Worm (Caenorhabditis elegans): ENCODE results near the gene glb-34.

- no peak for TF ChIP-seq ztf-11 (tag; optimal IDR thresholded peaks at IDR 0.05)
- TF ChIP-seq nhr-28 (tag; optimal IDR thresholded peaks at IDR 0.05), result no peak
- TF ChIP-seq nhr-76 (tag; optimal IDR thresholded peaks at IDR 0.05), result no peak
- TF ChIP-seq bed-3 (GFP tag; optimal IDR thresholded peaks at IDR 0.05), result no peak
- TF ChIP-seq pha-4 (tag; optimal IDR thresholded peaks at IDR 0.05), result no peak
- TF ChIP-seq ces-1 (GFP tag; optimal IDR thresholded peaks at IDR 0.05), result no peak
Measured at ce11 chrIV:14549308-14549707, 23.2 kb downstream of the glb-34 start, which contains the start of gene T27E7.9.
